Worm (Caenorhabditis elegans) whole organism, L2 larva: Measurements from ENCODE around the gene mig-23.

ENCODE experiments used
- C34F6.9 ChIP-seq: fragments of 150-350 bp; optimal IDR thresholded peaks from 2 replicates; lab custom pipeline; 2014; ENCODE audit warnings: missing biosample characterization, missing genetic modification characterization
- F13H6.1 ChIP-seq: sonication (generic microtip); optimal IDR thresholded peaks from 2 replicates; lab custom pipeline; 2016; ENCODE audit warnings: missing genetic modification characterization, missing compliant biosample characterization
- R02D3.7 ChIP-seq: fragments of 150-350 bp; optimal IDR thresholded peaks from 2 replicates; lab custom pipeline; 2014; ENCODE audit warnings: missing biosample characterization, missing genetic modification characterization
- Y55F3AM.14 ChIP-seq: fragments of 200-800 bp; sonication (Bioruptor generic); optimal IDR thresholded peaks from 2 replicates; lab custom pipeline; 2018; ENCODE audit warnings: mild to moderate bottlenecking, missing genetic modification characterization, missing compliant biosample characterization
- ZK546.5 ChIP-seq: sonication (generic microtip); optimal IDR thresholded peaks from 2 replicates; lab custom pipeline; 2017; ENCODE audit warnings: missing biosample characterization, missing genetic modification characterization
- alr-1 ChIP-seq: fragments of 150-350 bp; optimal IDR thresholded peaks from 2 replicates; lab custom pipeline; 2014; ENCODE audit warnings: missing biosample characterization, missing genetic modification characterization
- aly-2 ChIP-seq: fragments of 150-350 bp; optimal IDR thresholded peaks from 2 replicates; lab custom pipeline; 2014; ENCODE audit warnings: missing biosample characterization, missing genetic modification characterization
- ama-1 ChIP-seq: fragments of 150-350 bp; optimal IDR thresholded peaks from 2 replicates; lab custom pipeline; 2018; ENCODE audit warnings: inconsistent platforms
- blmp-1 ChIP-seq: sonication (generic microtip); optimal IDR thresholded peaks from 2 replicates; lab custom pipeline; 2017; ENCODE audit warnings: missing genetic modification characterization, mild to moderate bottlenecking, missing compliant biosample characterization, antibody characterized with exemption, moderate library complexity; ENCODE audit not compliant: insufficient read depth
- ceh-82 ChIP-seq: fragments of 150-350 bp; optimal IDR thresholded peaks from 2 replicates; lab custom pipeline; 2014; ENCODE audit warnings: missing biosample characterization, missing genetic modification characterization
- crh-2 ChIP-seq: sonication (generic microtip); optimal IDR thresholded peaks from 2 replicates; lab custom pipeline; 2017; ENCODE audit warnings: missing biosample characterization, missing genetic modification characterization
- dmd-4 ChIP-seq: sonication (generic microtip); optimal IDR thresholded peaks from 2 replicates; lab custom pipeline; 2017; ENCODE audit warnings: missing biosample characterization, missing genetic modification characterization
- egl-27 ChIP-seq: sonication (generic microtip); optimal IDR thresholded peaks from 3 replicates; lab custom pipeline; 2017; ENCODE audit warnings: missing biosample characterization, missing genetic modification reagents, missing genetic modification characterization
- elt-1 ChIP-seq: fragments of 150-350 bp; optimal IDR thresholded peaks from 2 replicates; lab custom pipeline; 2014; ENCODE audit warnings: missing biosample characterization, missing genetic modification characterization
- elt-3 ChIP-seq: sonication (generic microtip); optimal IDR thresholded peaks from 2 replicates; lab custom pipeline; 2017; ENCODE audit warnings: missing biosample characterization, missing genetic modification characterization
- fos-1 ChIP-seq: fragments of 150-350 bp; optimal IDR thresholded peaks from 2 replicates; lab custom pipeline; 2014; ENCODE audit warnings: missing biosample characterization, missing genetic modification characterization
- gmeb-1 ChIP-seq: fragments of 150-350 bp; optimal IDR thresholded peaks from 2 replicates; lab custom pipeline; 2014; ENCODE audit warnings: missing biosample characterization, missing genetic modification characterization
- lin-11 ChIP-seq: fragments of 150-350 bp; sonication (generic microtip); optimal IDR thresholded peaks from 2 replicates; lab custom pipeline; 2014; ENCODE audit warnings: missing biosample characterization, missing genetic modification characterization, inconsistent platforms, mixed read lengths
- lin-39 ChIP-seq: fragments of 150-350 bp; optimal IDR thresholded peaks from 2 replicates; lab custom pipeline; 2014; ENCODE audit warnings: missing biosample characterization, missing genetic modification reagents, missing genetic modification characterization
- lsy-2 ChIP-seq, 2 experiments: fragments of 150-350 bp in 1 of 2; sonication (generic microtip) in 1 of 2; optimal IDR thresholded peaks; 2 replicates each; lab custom pipeline; 2014 to 2017; ENCODE audit warnings: missing biosample characterization in 2 of 2, missing genetic modification characterization in 2 of 2
- mab-5 ChIP-seq: fragments of 150-350 bp; optimal IDR thresholded peaks from 2 replicates; lab custom pipeline; 2014; ENCODE audit warnings: missing biosample characterization, missing genetic modification characterization
- mbf-1 ChIP-seq: sonication (generic microtip); optimal IDR thresholded peaks from 2 replicates; lab custom pipeline; 2017; ENCODE audit warnings: missing biosample characterization, missing genetic modification characterization
- mdl-1 ChIP-seq, 2 experiments: fragments of 150-350 bp in 1 of 2; sonication (generic microtip) in 1 of 2; optimal IDR thresholded peaks; 2 replicates each; lab custom pipeline; 2017; ENCODE audit warnings: missing biosample characterization in 2 of 2, missing genetic modification characterization in 2 of 2
- nhr-10 ChIP-seq: sonication (generic microtip); optimal IDR thresholded peaks from 2 replicates; lab custom pipeline; 2017; ENCODE audit warnings: missing biosample characterization, missing genetic modification characterization
- nhr-11 ChIP-seq: fragments of 150-350 bp; optimal IDR thresholded peaks from 2 replicates; lab custom pipeline; 2014; ENCODE audit warnings: missing biosample characterization, missing genetic modification characterization
- nhr-12 ChIP-seq: fragments of 150-350 bp; optimal IDR thresholded peaks from 2 replicates; lab custom pipeline; 2014; ENCODE audit warnings: missing biosample characterization, missing genetic modification characterization
- nhr-129 ChIP-seq: fragments of 150-350 bp; optimal IDR thresholded peaks from 2 replicates; lab custom pipeline; 2014; ENCODE audit warnings: missing biosample characterization, missing genetic modification characterization
- nhr-23 ChIP-seq: fragments of 150-350 bp; optimal IDR thresholded peaks from 2 replicates; lab custom pipeline; 2014; ENCODE audit warnings: missing biosample characterization, missing genetic modification reagents, missing genetic modification characterization
- nhr-237 ChIP-seq: fragments of 150-350 bp; optimal IDR thresholded peaks from 2 replicates; lab custom pipeline; 2014; ENCODE audit warnings: missing biosample characterization, missing genetic modification characterization
- nhr-25 ChIP-seq: fragments of 150-350 bp; sonication (generic microtip); optimal IDR thresholded peaks from 3 replicates; lab custom pipeline; 2014; ENCODE audit warnings: missing biosample characterization, missing genetic modification characterization
- nhr-6 ChIP-seq: fragments of 150-350 bp; optimal IDR thresholded peaks from 2 replicates; lab custom pipeline; 2014; ENCODE audit warnings: missing biosample characterization, missing genetic modification characterization
- peb-1 ChIP-seq: fragments of 150-350 bp; optimal IDR thresholded peaks from 2 replicates; lab custom pipeline; 2014; ENCODE audit warnings: missing biosample characterization, missing genetic modification characterization
- sem-4 ChIP-seq: fragments of 150-350 bp; optimal IDR thresholded peaks from 2 replicates; lab custom pipeline; 2014; ENCODE audit warnings: missing biosample characterization, missing genetic modification reagents, missing genetic modification characterization
- skn-1 ChIP-seq: sonication (generic microtip); optimal IDR thresholded peaks from 2 replicates; lab custom pipeline; 2017; ENCODE audit warnings: missing biosample characterization, missing genetic modification characterization
- sma-3 ChIP-seq: sonication (generic microtip); optimal IDR thresholded peaks from 2 replicates; lab custom pipeline; 2016; ENCODE audit warnings: missing genetic modification reagents, missing genetic modification characterization, missing compliant biosample characterization
- sma-9 ChIP-seq, 2 experiments: fragments of 150-350 bp in 1 of 2; sonication (generic microtip) in 1 of 2; optimal IDR thresholded peaks; 2 replicates each; lab custom pipeline; 2014 to 2016; ENCODE audit warnings: missing genetic modification characterization in 2 of 2, mild to moderate bottlenecking in 1 of 2, missing biosample characterization in 1 of 2, missing compliant biosample characterization in 1 of 2, missing genetic modification reagents in 1 of 2, moderate library complexity in 1 of 2
- snpc-4 ChIP-seq: fragments of 150-350 bp; optimal IDR thresholded peaks from 2 replicates; lab custom pipeline; 2014; ENCODE audit warnings: missing biosample characterization, missing genetic modification characterization
- unc-39 ChIP-seq: fragments of 150-350 bp; optimal IDR thresholded peaks from 2 replicates; lab custom pipeline; 2014; ENCODE audit warnings: missing biosample characterization, missing genetic modification characterization
- unc-55 ChIP-seq: fragments of 150-350 bp; sonication (generic microtip); optimal IDR thresholded peaks from 3 replicates; lab custom pipeline; 2014; ENCODE audit warnings: missing biosample characterization, missing genetic modification reagents, missing genetic modification characterization
- unc-62 ChIP-seq: fragments of 150-350 bp; optimal IDR thresholded peaks from 2 replicates; lab custom pipeline; 2014; ENCODE audit warnings: missing biosample characterization, missing genetic modification reagents, missing genetic modification characterization
- zag-1 ChIP-seq: fragments of 150-350 bp; optimal IDR thresholded peaks from 2 replicates; lab custom pipeline; 2014; ENCODE audit warnings: missing biosample characterization, missing genetic modification characterization
- ztf-1 ChIP-seq: fragments of 200-800 bp; sonication (Bioruptor generic); conservative IDR thresholded peaks from 2 replicates; pipeline ENCODE4 v1.3.6; 2022; ENCODE audit warnings: missing genetic modification characterization, missing compliant biosample characterization
- ztf-11 ChIP-seq: sonication (generic microtip); optimal IDR thresholded peaks from 2 replicates; lab custom pipeline; 2017; ENCODE audit warnings: missing biosample characterization, missing genetic modification characterization

The mig-23 gene

DNA sequence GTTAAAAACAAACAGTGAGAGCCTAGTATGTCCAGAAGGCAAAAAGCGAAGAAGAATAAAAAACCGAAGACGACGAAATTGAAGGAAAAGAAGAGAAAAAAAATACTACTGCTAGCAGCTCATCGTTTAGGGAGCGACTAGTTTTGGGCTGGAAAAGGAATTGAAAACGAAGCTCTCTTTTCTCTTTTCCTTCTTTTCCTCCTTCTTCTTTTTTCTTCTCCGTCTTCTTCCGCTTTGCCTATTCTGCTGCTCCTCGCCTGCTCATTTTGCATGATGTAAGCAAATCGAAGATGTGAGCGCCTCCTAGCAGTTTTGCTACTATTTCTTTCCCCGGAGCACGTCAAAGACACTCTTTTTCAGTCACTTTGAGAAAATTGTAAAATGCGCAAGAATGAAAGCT lies 33.0 kb upstream of the mig-23 start:
- TF ChIP-seq snpc-4 (tag; lab: Kevin White, UChicago): no peak
- no peak for TF ChIP-seq nhr-10 (tag; lab: Kevin White, UChicago)
- TF ChIP-seq nhr-23 (tag; lab: Kevin White, UChicago): no peak
- TF ChIP-seq lin-11: no peak
- TF ChIP-seq unc-55: peak; percentile 49
- TF ChIP-seq sma-3 (GFP tag; lab: Kevin White, UChicago): no peak
- peak; percentile 40 for TF ChIP-seq C34F6.9 (tag; lab: Kevin White, UChicago)
- no peak for TF ChIP-seq peb-1 (tag; lab: Kevin White, UChicago)
- TF ChIP-seq crh-2: peak; percentile 22
- TF ChIP-seq ama-1 (lab: Kevin White, UChicago): no peak
- TF ChIP-seq lsy-2 (tag; optimal IDR thresholded peaks at IDR 0.05; lab: Kevin White, UChicago): peak in 1 of 2 experiments; percentile 10
- TF ChIP-seq R02D3.7: no peak
- TF ChIP-seq Y55F3AM.14 (GFP tag; lab: Kevin White, UChicago): no peak
- TF ChIP-seq, all 48 proteins: peak for 4

DNA sequence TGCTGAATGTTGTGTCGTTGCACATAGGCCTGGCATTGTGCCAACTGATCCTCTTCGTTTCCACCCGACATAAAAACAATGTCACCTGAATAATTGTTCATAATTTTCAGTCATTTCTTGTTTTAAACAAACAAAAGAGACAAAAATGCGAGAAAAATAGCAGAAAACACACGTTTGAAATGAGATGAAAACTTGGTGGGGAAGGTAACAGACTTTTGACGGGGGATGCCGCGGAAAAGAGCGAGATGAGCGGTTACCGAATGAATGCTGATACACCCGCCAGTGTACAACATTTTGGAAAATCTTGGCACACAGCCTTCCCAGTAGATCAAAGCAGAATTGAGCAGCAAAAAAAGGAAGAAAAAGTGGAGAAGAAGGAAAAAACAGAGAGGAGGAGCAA lies 29.1 kb upstream of the mig-23 start, which contains the start of gene kin-2:
Gene kin-2 (minus strand): TSS at position 101 of the 400 bp plus-strand sequence.
- TF ChIP-seq nhr-6 (tag; lab: Kevin White, UChicago) (no peak), ama-1 (lab: Kevin White, UChicago) (no peak), lin-11 (no peak), blmp-1 (tag; lab: Kevin White, UChicago) (no peak), zag-1 (tag; lab: Kevin White, UChicago) (no peak), unc-55 (no peak), sem-4 (tag; lab: Kevin White, UChicago) (no peak), mab-5 (no peak), unc-62 (GFP tag; lab: Kevin White, UChicago) (no peak), lin-39 (tag; lab: Kevin White, UChicago) (no peak), egl-27 (tag; lab: Kevin White, UChicago) (no peak), nhr-11 (tag; lab: Kevin White, UChicago) (no peak), sma-9 (GFP tag; optimal IDR thresholded peaks at IDR 0.05; lab: Kevin White, UChicago) (no peak), sma-9 (tag; optimal IDR thresholded peaks at IDR 0.05; lab: Kevin White, UChicago) (no peak), skn-1 (no peak), nhr-25 (no peak), mdl-1 (tag; optimal IDR thresholded peaks at IDR 0.05; lab: Kevin White, UChicago) (no peak), nhr-23 (tag; lab: Kevin White, UChicago) (no peak), crh-2 (no peak), ceh-82 (no peak), fos-1 (tag; lab: Kevin White, UChicago) (no peak)

DNA sequence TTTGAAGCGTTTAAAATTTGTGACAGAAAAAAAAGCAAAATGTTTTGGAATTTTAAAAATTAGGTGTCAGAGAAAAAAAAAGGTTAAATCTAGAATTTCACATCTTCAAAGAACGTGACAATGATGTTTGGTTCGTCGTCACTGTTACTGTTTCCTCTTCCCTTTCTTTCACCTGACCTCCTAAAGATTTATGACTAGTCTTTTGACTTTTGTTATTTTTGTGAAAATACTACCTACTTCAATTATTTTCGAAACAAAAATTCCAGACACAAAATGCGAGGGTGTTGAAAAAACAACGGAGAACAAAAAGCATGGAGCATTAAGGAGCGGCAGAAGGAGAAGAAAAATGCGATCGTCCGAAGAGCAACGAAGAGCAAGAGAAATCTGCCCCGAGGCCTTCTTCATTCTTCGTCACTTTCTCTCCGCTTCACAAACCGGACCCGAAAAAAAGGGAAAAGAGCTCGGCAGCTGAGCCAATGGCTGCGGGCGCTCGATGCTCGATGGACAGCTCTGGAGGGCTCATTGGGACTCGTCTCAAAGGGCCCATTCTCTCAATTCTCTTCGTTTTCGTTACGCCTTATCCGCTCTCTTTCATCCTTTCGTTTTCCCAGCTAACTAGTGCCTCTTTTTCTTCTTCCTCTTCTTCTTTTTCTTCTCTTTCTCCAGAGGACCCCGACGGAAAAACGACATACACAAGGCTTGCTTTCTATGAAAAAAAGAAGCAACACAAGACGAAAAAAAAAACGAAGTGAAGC lies 27.7 kb upstream of the mig-23 start:
- TF ChIP-seq elt-1 (tag; lab: Kevin White, UChicago): no peak
- TF ChIP-seq ztf-1 (GFP tag; lab: Robert Waterston, UW): no peak
- no peak for TF ChIP-seq snpc-4 (tag; lab: Kevin White, UChicago)
- TF ChIP-seq lsy-2 (tag; optimal IDR thresholded peaks at IDR 0.05; lab: Kevin White, UChicago): peak; percentile 35 to 60
- no peak for TF ChIP-seq R02D3.7
- TF ChIP-seq skn-1: no peak
- peak; percentile 39 for TF ChIP-seq C34F6.9 (tag; lab: Kevin White, UChicago)
- no peak for TF ChIP-seq nhr-11 (tag; lab: Kevin White, UChicago)
- TF ChIP-seq ama-1 (lab: Kevin White, UChicago): no peak
- no peak for TF ChIP-seq dmd-4
- no peak for TF ChIP-seq peb-1 (tag; lab: Kevin White, UChicago)
- no peak for TF ChIP-seq mbf-1 (tag; lab: Kevin White, UChicago)
- no peak for TF ChIP-seq lin-11
- TF ChIP-seq zag-1 (tag; lab: Kevin White, UChicago): peak; percentile 58
- no peak for TF ChIP-seq aly-2 (tag; lab: Kevin White, UChicago)
- TF ChIP-seq lin-39 (tag; lab: Kevin White, UChicago): no peak
- no peak for TF ChIP-seq nhr-23 (tag; lab: Kevin White, UChicago)
- TF ChIP-seq egl-27 (tag; lab: Kevin White, UChicago): peak; percentile 39
- no peak for TF ChIP-seq blmp-1 (tag; lab: Kevin White, UChicago)
- TF ChIP-seq alr-1 (tag; lab: Kevin White, UChicago): no peak
- TF ChIP-seq nhr-129: peak; percentile 54
- no peak for TF ChIP-seq nhr-12 (tag; lab: Kevin White, UChicago)
- peak; percentile 54 for TF ChIP-seq F13H6.1 (tag; lab: Kevin White, UChicago)
- no peak for TF ChIP-seq nhr-237 (tag; lab: Kevin White, UChicago)
- TF ChIP-seq unc-39 (tag; lab: Kevin White, UChicago): no peak
- no peak for TF ChIP-seq crh-2
- TF ChIP-seq nhr-10 (tag; lab: Kevin White, UChicago): no peak
- no peak for TF ChIP-seq nhr-6 (tag; lab: Kevin White, UChicago)
- TF ChIP-seq sem-4 (tag; lab: Kevin White, UChicago): no peak
- no peak for TF ChIP-seq mdl-1 (tag; optimal IDR thresholded peaks at IDR 0.05; lab: Kevin White, UChicago)
- peak; percentile 49 for TF ChIP-seq mab-5
- TF ChIP-seq unc-62 (GFP tag; lab: Kevin White, UChicago): no peak
- TF ChIP-seq ZK546.5 (tag; lab: Kevin White, UChicago): no peak
- TF ChIP-seq fos-1 (tag; lab: Kevin White, UChicago): no peak
- no peak for TF ChIP-seq gmeb-1
- no peak for TF ChIP-seq sma-3 (GFP tag; lab: Kevin White, UChicago)
- TF ChIP-seq unc-55: peak; percentile 27
- TF ChIP-seq elt-3 (tag; lab: Kevin White, UChicago): no peak
- peak; percentile 39 for TF ChIP-seq nhr-25
- no peak for TF ChIP-seq ztf-11 (tag; lab: Kevin White, UChicago)
- TF ChIP-seq Y55F3AM.14 (GFP tag; lab: Kevin White, UChicago): no peak
